Worm (Caenorhabditis elegans): ENCODE data around the gene T07A9.12.

Gene T07A9.12

DNA sequence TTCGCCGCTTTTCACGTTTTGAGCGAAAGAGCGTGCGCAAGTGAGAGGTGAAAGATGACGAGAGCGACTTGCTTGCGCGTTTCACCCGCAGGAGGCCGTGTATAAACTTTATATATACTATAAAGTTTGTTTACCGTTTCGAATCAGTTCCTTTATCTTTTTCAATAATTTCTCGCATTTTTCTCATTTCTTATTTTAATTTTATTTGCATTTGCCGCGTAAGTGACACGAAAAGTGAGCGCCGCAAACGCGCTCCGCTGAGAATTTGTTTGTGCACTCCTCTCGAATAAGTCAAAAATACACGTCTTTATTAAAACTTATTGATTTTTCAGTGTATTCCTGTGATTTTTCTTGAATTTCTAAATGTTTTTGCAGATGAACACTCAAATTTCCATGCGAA, 33.0 kb downstream of the T07A9.12 start, which contains the start of gene mrpl-55 (continued):
- TF ChIP-seq nhr-19 (GFP tag; conservative IDR thresholded peaks at IDR 0.05) = peak; percentile 89
- TF ChIP-seq hpl-2 (GFP tag; optimal IDR thresholded peaks at IDR 0.05) = peak; percentile 61
- TF ChIP-seq ceh-88 (GFP tag; IDR thresholded peaks at IDR 0.05) = peak; percentile 89
- peak; percentile 95 for TF ChIP-seq nhr-47 (tag; optimal IDR thresholded peaks at IDR 0.05)
- peak; percentile 71 for TF ChIP-seq fos-1 (tag; optimal IDR thresholded peaks at IDR 0.05)
- peak; percentile 95 for TF ChIP-seq nhr-71 (tag; optimal IDR thresholded peaks at IDR 0.05)
- peak; percentile 88 for TF ChIP-seq pax-3 (tag; optimal IDR thresholded peaks at IDR 0.05)

DNA sequence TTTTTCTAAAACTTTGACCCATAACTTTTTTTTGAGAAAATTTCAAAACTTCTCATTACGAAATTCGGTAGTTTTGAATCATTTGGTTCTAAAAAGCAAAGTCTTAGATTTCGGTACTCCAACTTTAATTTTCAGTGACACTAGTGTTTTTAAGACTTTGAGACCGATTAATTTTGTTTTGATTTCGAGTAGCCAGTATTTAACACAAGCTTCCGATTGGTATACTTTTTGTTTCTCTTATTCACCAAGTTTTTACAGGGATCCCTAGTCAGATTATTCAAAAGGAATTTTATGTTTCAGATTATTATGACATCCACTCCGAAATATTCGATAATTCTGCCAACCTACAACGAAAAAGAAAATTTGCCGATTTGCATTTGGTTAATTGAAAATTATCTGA, 34.7 kb downstream of the T07A9.12 start, which contains the start of gene dpm-1:
dpm-1 (plus strand) TSS at position 301 of the 400 bp plus-strand sequence.
- no peak for TF ChIP-seq lin-39 (tag; optimal IDR thresholded peaks at IDR 0.05)
- TF ChIP-seq jun-1 (tag; optimal IDR thresholded peaks at IDR 0.05) = no peak
- no peak for TF ChIP-seq ama-1 (optimal IDR thresholded peaks at IDR 0.05)
- TF ChIP-seq mef-2 (tag; optimal IDR thresholded peaks at IDR 0.05) = no peak
- no peak for TF ChIP-seq ceh-8 (GFP tag; optimal IDR thresholded peaks at IDR 0.05)
- no peak for TF ChIP-seq unc-86 (tag; optimal IDR thresholded peaks at IDR 0.05)
- TF ChIP-seq alr-1 (tag; optimal IDR thresholded peaks at IDR 0.05; ENCODE audit: borderline replicate concordance) = no peak
- TF ChIP-seq nhr-28 (tag; optimal IDR thresholded peaks at IDR 0.05) = no peak
- no peak for TF ChIP-seq ets-5 (GFP tag; IDR thresholded peaks at IDR 0.05)
- TF ChIP-seq rnt-1 (tag; optimal IDR thresholded peaks at IDR 0.05) = no peak
- TF ChIP-seq aly-2 (tag; optimal IDR thresholded peaks at IDR 0.05) = no peak
- no peak for TF ChIP-seq aha-1 (tag; optimal IDR thresholded peaks at IDR 0.05)

DNA sequence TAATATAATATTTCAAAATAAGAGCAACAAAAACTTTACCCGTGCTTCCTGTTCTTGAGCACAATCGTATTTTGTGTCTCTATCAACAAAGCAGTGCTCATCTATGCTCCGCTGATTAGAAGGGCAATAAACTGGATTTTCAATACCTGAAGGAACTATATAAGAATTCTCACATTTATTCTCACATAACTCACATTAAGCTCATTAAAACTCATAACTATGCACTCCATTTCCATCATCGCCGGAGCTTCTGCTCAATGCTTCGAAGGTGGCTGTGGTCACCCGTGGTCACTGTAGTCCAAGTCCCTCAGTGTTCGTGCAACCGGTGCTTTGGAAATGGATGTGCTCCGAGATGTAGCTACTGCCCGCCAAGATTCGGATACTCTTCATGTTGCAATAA, 44.1 kb downstream of the T07A9.12 start, which contains the start of the genes Y66H1A.8 and M04G7.5:
Y66H1A.8 (minus strand) TSS at position 101 of the 400 bp plus-strand sequence.
M04G7.5 (plus strand) TSS at position 258 of the 400 bp plus-strand sequence.
- TF ChIP-seq nhr-20 (tag; optimal IDR thresholded peaks at IDR 0.05) (no peak), lin-14 (GFP tag; optimal IDR thresholded peaks at IDR 0.05) (no peak), jun-1 (tag; optimal IDR thresholded peaks at IDR 0.05) (no peak), nhr-237 (tag; optimal IDR thresholded peaks at IDR 0.05) (no peak), hpl-2 (GFP tag; optimal IDR thresholded peaks at IDR 0.05) (no peak), nhr-11 (tag; optimal IDR thresholded peaks at IDR 0.05) (no peak), hlh-17 (GFP tag; optimal IDR thresholded peaks at IDR 0.05; ENCODE audit: borderline replicate concordance) (no peak), zag-1 (tag; optimal IDR thresholded peaks at IDR 0.05) (no peak), ama-1 (optimal IDR thresholded peaks at IDR 0.05) (no peak), ces-1 (GFP tag; optimal IDR thresholded peaks at IDR 0.05) (no peak), ets-5 (GFP tag; IDR thresholded peaks at IDR 0.05) (no peak)

DNA sequence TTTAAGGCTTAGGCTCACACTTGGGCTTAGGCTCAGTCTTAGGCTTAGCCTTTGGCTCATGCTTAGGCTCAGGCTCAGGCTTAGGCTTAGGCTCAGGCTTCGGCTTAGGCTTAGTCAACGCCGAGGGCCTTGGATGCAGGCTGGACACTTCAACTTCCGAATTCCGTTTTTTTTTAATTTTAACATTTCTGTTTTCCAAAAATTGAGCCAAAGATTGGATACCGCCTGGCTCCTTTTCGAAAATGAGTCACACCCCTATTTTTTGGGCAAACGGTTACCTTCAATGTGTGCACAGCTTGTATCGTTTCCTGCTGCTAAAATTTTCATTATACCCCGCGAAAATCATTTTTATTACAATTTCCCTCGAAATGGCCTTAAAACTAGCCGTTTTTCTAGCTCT, 44.8 kb downstream of the T07A9.12 start, which contains the start of gene M04G7.1:
M04G7.1 (plus strand) TSS at position 301 of the 400 bp plus-strand sequence.
- no peak for TF ChIP-seq zip-4 (GFP tag; optimal IDR thresholded peaks at IDR 0.05)
- TF ChIP-seq xbp-1 (tag; optimal IDR thresholded peaks at IDR 0.05) = no peak
- no peak for TF ChIP-seq pax-3 (tag; optimal IDR thresholded peaks at IDR 0.05)
- no peak for TF ChIP-seq nhr-77 (tag; optimal IDR thresholded peaks at IDR 0.05)
- no peak for TF ChIP-seq pag-3 (tag; optimal IDR thresholded peaks at IDR 0.05; ENCODE audit: borderline replicate concordance, insufficient read depth)
- TF ChIP-seq swsn-7 (tag; optimal IDR thresholded peaks at IDR 0.05) = no peak
- no peak for TF ChIP-seq jun-1 (tag; optimal IDR thresholded peaks at IDR 0.05)
- TF ChIP-seq elt-2 (tag; optimal IDR thresholded peaks at IDR 0.05) = no peak
- no peak for TF ChIP-seq dpl-1 (GFP tag; optimal IDR thresholded peaks at IDR 0.05)
- TF ChIP-seq lin-39 (tag; optimal IDR thresholded peaks at IDR 0.05) = no peak
- no peak for TF ChIP-seq isw-1 (GFP tag; IDR thresholded peaks at IDR 0.05)
- TF ChIP-seq egl-27 (tag; optimal IDR thresholded peaks at IDR 0.05) = no peak
- TF ChIP-seq unc-86 (tag; optimal IDR thresholded peaks at IDR 0.05) = no peak
- TF ChIP-seq hpl-2 (GFP tag; optimal IDR thresholded peaks at IDR 0.05) = no peak

Measured in whole organism, L1 larva.